Fruit fly (Drosophila melanogaster) whole organism, embryonic: ENCODE results near the gene miple1.

Experiments used
- ATbp ChIP-seq: fragments of 200-800 bp; sonication (Bioruptor generic); optimal IDR thresholded peaks from 2 replicates; lab custom pipeline; 2017; ENCODE audit warnings: missing biosample characterization, mild to moderate bottlenecking, missing genetic modification characterization, missing genetic modification reagents
- B-H2 ChIP-seq: fragments of 200-800 bp; sonication (Bioruptor generic); optimal IDR thresholded peaks from 2 replicates; lab custom pipeline; 2018; ENCODE audit warnings: missing biosample characterization, mild to moderate bottlenecking, missing genetic modification characterization
- BtbVII ChIP-seq: fragments of 200-800 bp; sonication (Bioruptor generic); optimal IDR thresholded peaks from 3 replicates; lab custom pipeline; 2017; ENCODE audit warnings: missing biosample characterization, mild to moderate bottlenecking, missing genetic modification characterization
- CG10462 ChIP-seq: fragments of 200-800 bp; sonication (Bioruptor generic); optimal IDR thresholded peaks from 2 replicates; lab custom pipeline; 2016; ENCODE audit warnings: missing biosample characterization, missing genetic modification characterization
- CG10959 ChIP-seq: fragments of 200-800 bp; sonication (Bioruptor generic); IDR thresholded peaks from 2 replicates; pipeline ENCODE4 v1.3.6; 2022; ENCODE audit warnings: missing biosample characterization, missing genetic modification characterization
- CG11456 ChIP-seq: fragments of 200-800 bp; sonication (Bioruptor generic); IDR thresholded peaks from 3 replicates; pipeline ENCODE4 v1.3.6; 2022; ENCODE audit warnings: missing biosample characterization, missing genetic modification characterization
- CG12236 ChIP-seq: fragments of 200-800 bp; sonication (Bioruptor generic); optimal IDR thresholded peaks from 2 replicates; lab custom pipeline; 2016; ENCODE audit warnings: missing biosample characterization, missing genetic modification characterization
- CG13424 ChIP-seq: fragments of 200-800 bp; sonication (Bioruptor generic); optimal IDR thresholded peaks from 2 replicates; lab custom pipeline; 2019; ENCODE audit warnings: missing biosample characterization, mild to moderate bottlenecking, missing genetic modification characterization, moderate library complexity
- CG15073 ChIP-seq: fragments of 200-800 bp; sonication (Bioruptor generic); optimal IDR thresholded peaks from 2 replicates; lab custom pipeline; 2016; ENCODE audit warnings: missing biosample characterization, missing genetic modification characterization
- CG18011 ChIP-seq: fragments of 200-800 bp; sonication (Bioruptor generic); optimal IDR thresholded peaks from 2 replicates; lab custom pipeline; 2017; ENCODE audit warnings: missing biosample characterization, missing genetic modification characterization, mild to moderate bottlenecking, moderate library complexity, missing genotype
- CG2875 ChIP-seq: fragments of 200-800 bp; sonication (Bioruptor generic); optimal IDR thresholded peaks from 2 replicates; lab custom pipeline; 2017; ENCODE audit warnings: missing biosample characterization, mild to moderate bottlenecking, missing genetic modification characterization, missing genetic modification reagents
- CG3995 ChIP-seq: fragments of 200-800 bp; sonication (Bioruptor generic); optimal IDR thresholded peaks from 3 replicates; lab custom pipeline; 2016; ENCODE audit warnings: missing biosample characterization, missing genetic modification characterization
- CG4730 ChIP-seq: fragments of 200-800 bp; sonication (Bioruptor generic); IDR thresholded peaks from 2 replicates; pipeline ENCODE4 v1.3.6; 2022; ENCODE audit warnings: missing biosample characterization, missing genetic modification characterization
- CG6654 ChIP-seq: fragments of 200-800 bp; sonication (Bioruptor generic); optimal IDR thresholded peaks from 2 replicates; lab custom pipeline; 2017; ENCODE audit warnings: missing biosample characterization, mild to moderate bottlenecking, missing genetic modification characterization
- CG7271 ChIP-seq: fragments of 200-800 bp; sonication (Bioruptor generic); optimal IDR thresholded peaks from 2 replicates; lab custom pipeline; 2018; ENCODE audit warnings: missing biosample characterization, mild to moderate bottlenecking, missing genetic modification characterization, moderate library complexity
- CG7786 ChIP-seq: fragments of 200-800 bp; sonication (Bioruptor generic); optimal IDR thresholded peaks from 2 replicates; lab custom pipeline; 2016; ENCODE audit warnings: missing biosample characterization, missing genetic modification characterization
- CG8290 ChIP-seq, 3 experiments: fragments of 200-800 bp; sonication (Bioruptor generic); optimal IDR thresholded peaks; 2 replicates each; lab custom pipeline; 2016 to 2019; ENCODE audit warnings: missing biosample characterization in 3 of 3, missing genetic modification characterization in 3 of 3, mild to moderate bottlenecking in 2 of 3, moderate library complexity in 1 of 3
- CG8765 ChIP-seq: fragments of 200-800 bp; sonication (Bioruptor generic); IDR thresholded peaks from 2 replicates; pipeline ENCODE4 v1.3.6; 2022; ENCODE audit warnings: missing biosample characterization, missing genetic modification characterization
- CG9215 ChIP-seq: fragments of 200-800 bp; sonication (Bioruptor generic); IDR thresholded peaks from 2 replicates; pipeline ENCODE4 v1.3.6; 2022; ENCODE audit warnings: missing biosample characterization, missing genetic modification characterization
- D19A ChIP-seq: fragments of 200-800 bp; optimal IDR thresholded peaks from 3 replicates; lab custom pipeline; 2019; ENCODE audit warnings: missing biosample characterization, mild to moderate bottlenecking, missing genetic modification characterization, moderate library complexity
- Doc3 ChIP-seq: fragments of 200-800 bp; sonication (Bioruptor generic); IDR thresholded peaks from 3 replicates; pipeline ENCODE4 v1.3.6; 2022; ENCODE audit warnings: missing biosample characterization, missing genetic modification characterization; ENCODE audit not compliant: partially characterized antibody
- HmgD ChIP-seq: fragments of 200-800 bp; sonication (Bioruptor generic); optimal IDR thresholded peaks from 3 replicates; lab custom pipeline; 2016; ENCODE audit warnings: missing biosample characterization, missing genetic modification characterization
- Hsf ChIP-seq: fragments of 200-800 bp; sonication (Bioruptor generic); optimal IDR thresholded peaks from 3 replicates; lab custom pipeline; 2016; ENCODE audit warnings: missing biosample characterization, missing genetic modification characterization
- Lhr ChIP-seq: fragments of 200-800 bp; sonication (Bioruptor generic); optimal IDR thresholded peaks from 3 replicates; lab custom pipeline; 2017; ENCODE audit warnings: mild to moderate bottlenecking, missing biosample characterization, missing genetic modification reagents, missing genetic modification characterization
- NFAT ChIP-seq: fragments of 200-800 bp; sonication (Bioruptor generic); IDR thresholded peaks from 2 replicates; pipeline ENCODE4 v1.3.6; 2022; ENCODE audit warnings: missing biosample characterization, missing genetic modification characterization
- Oli ChIP-seq: fragments of 200-800 bp; sonication (Bioruptor generic); optimal IDR thresholded peaks from 2 replicates; lab custom pipeline; 2018; ENCODE audit warnings: missing biosample characterization, mild to moderate bottlenecking, missing genetic modification characterization, moderate library complexity
- Rx ChIP-seq: fragments of 200-800 bp; sonication (Bioruptor generic); IDR thresholded peaks from 2 replicates; pipeline ENCODE4 v1.3.6; 2022; ENCODE audit warnings: missing biosample characterization, missing genetic modification characterization
- Trl ChIP-seq, 3 experiments: fragments of >200 bp in 2 of 3; fragments of 200-800 bp in 1 of 3; sonication (Bioruptor generic) in 1 of 3; optimal IDR thresholded peaks; 2 replicates in 1 of 3; 3 replicates in 2 of 3; lab custom pipeline; 2016 to 2017; ENCODE audit warnings: missing biosample characterization in 1 of 3, missing genetic modification characterization in 1 of 3
- cad ChIP-seq: fragments of >200 bp; optimal IDR thresholded peaks from 2 replicates; lab custom pipeline; 2017; ENCODE audit warnings: missing biosample characterization, missing genetic modification characterization
- cg ChIP-seq: fragments of 200-800 bp; sonication (Bioruptor generic); optimal IDR thresholded peaks from 3 replicates; lab custom pipeline; 2019; ENCODE audit warnings: missing biosample characterization, mild to moderate bottlenecking, missing genetic modification characterization, moderate library complexity
- croc ChIP-seq: fragments of 200-800 bp; sonication (Bioruptor generic); conservative IDR thresholded peaks from 3 replicates; pipeline ENCODE4 v1.3.6; 2022; ENCODE audit warnings: missing biosample characterization, missing genetic modification characterization
- dan ChIP-seq: fragments of 200-800 bp; sonication (Bioruptor generic); IDR thresholded peaks from 2 replicates; pipeline ENCODE4 v1.3.6; 2022; ENCODE audit warnings: missing biosample characterization, missing genetic modification characterization
- dmrt99B ChIP-seq: fragments of 200-800 bp; sonication (Bioruptor generic); optimal IDR thresholded peaks from 2 replicates; lab custom pipeline; 2018; ENCODE audit warnings: missing biosample characterization, mild to moderate bottlenecking, missing genetic modification characterization, moderate library complexity
- ems ChIP-seq: fragments of 200-800 bp; sonication (Bioruptor generic); optimal IDR thresholded peaks from 3 replicates; lab custom pipeline; 2016; ENCODE audit warnings: missing biosample characterization, missing genetic modification characterization
- fd102C ChIP-seq: fragments of 200-800 bp; sonication (Bioruptor generic); optimal IDR thresholded peaks from 2 replicates; lab custom pipeline; 2018; ENCODE audit warnings: missing biosample characterization, mild to moderate bottlenecking, missing genetic modification characterization, moderate library complexity
- ftz-f1 ChIP-seq: fragments of 200-800 bp; sonication (Bioruptor generic); optimal IDR thresholded peaks from 2 replicates; lab custom pipeline; 2016; ENCODE audit warnings: missing biosample characterization, missing genetic modification characterization
- hkb ChIP-seq, 2 experiments: fragments of 200-800 bp in 1 of 2; fragments of >200 bp in 1 of 2; sonication (Bioruptor generic) in 1 of 2; IDR thresholded peaks in 1 of 2; optimal IDR thresholded peaks in 1 of 2; 2 replicates each; pipeline versions ENCODE4 v1.3.6 to Lab custom; 2017 to 2022; ENCODE audit warnings: missing biosample characterization in 1 of 2, missing genetic modification characterization in 1 of 2
- lilli ChIP-seq: fragments of 200-800 bp; sonication (Bioruptor generic); optimal IDR thresholded peaks from 3 replicates; lab custom pipeline; 2016; ENCODE audit warnings: missing biosample characterization, missing genetic modification characterization
- lola ChIP-seq, 3 experiments: fragments of >200 bp in 2 of 3; fragments of 200-800 bp in 1 of 3; sonication (Bioruptor generic) in 1 of 3; optimal IDR thresholded peaks; 2 replicates each; lab custom pipeline; 2017 to 2019; ENCODE audit warnings: missing biosample characterization in 3 of 3, missing genetic modification characterization in 3 of 3, mild to moderate bottlenecking in 1 of 3, moderate library complexity in 1 of 3
- oc ChIP-seq: fragments of 200-800 bp; sonication (Bioruptor generic); optimal IDR thresholded peaks from 2 replicates; lab custom pipeline; 2018; ENCODE audit warnings: missing biosample characterization, mild to moderate bottlenecking, missing genetic modification characterization, moderate library complexity
- org-1 ChIP-seq: fragments of 200-800 bp; sonication (Bioruptor generic); optimal IDR thresholded peaks from 2 replicates; lab custom pipeline; 2017; ENCODE audit warnings: missing biosample characterization, missing genetic modification characterization
- pan ChIP-seq, 4 experiments: fragments of >200 bp in 3 of 4; fragments of 200-800 bp in 1 of 4; sonication (Bioruptor generic) in 1 of 4; optimal IDR thresholded peaks in 3 of 4; IDR thresholded peaks in 1 of 4; 2 replicates each; pipeline versions ENCODE4 v1.3.6 to Lab custom; 2017 to 2022; ENCODE audit warnings: missing biosample characterization in 2 of 4, missing genetic modification characterization in 2 of 4, mixed read lengths in 1 of 4
- pros ChIP-seq: fragments of 200-800 bp; sonication (Bioruptor generic); optimal IDR thresholded peaks from 3 replicates; lab custom pipeline; 2019; ENCODE audit warnings: missing biosample characterization, mild to moderate bottlenecking, missing genetic modification characterization, moderate library complexity
- ranshi ChIP-seq: fragments of 200-800 bp; sonication (Bioruptor generic); IDR thresholded peaks from 2 replicates; pipeline ENCODE4 v1.3.6; 2022; ENCODE audit warnings: missing biosample characterization, missing genetic modification characterization
- rib ChIP-seq: fragments of 200-800 bp; sonication (Bioruptor generic); IDR thresholded peaks from 2 replicates; pipeline ENCODE4 v1.3.6; 2022; ENCODE audit warnings: missing biosample characterization, missing genetic modification characterization
- sens-2 ChIP-seq: fragments of 200-800 bp; sonication (Bioruptor generic); IDR thresholded peaks from 2 replicates; pipeline ENCODE4 v1.3.6; 2022; ENCODE audit warnings: missing biosample characterization, missing genetic modification characterization
- sisA ChIP-seq: fragments of 200-800 bp; sonication (Bioruptor generic); IDR thresholded peaks from 2 replicates; pipeline ENCODE4 v1.3.6; 2022; ENCODE audit warnings: missing biosample characterization, missing genetic modification characterization
- z ChIP-seq: fragments of 200-800 bp; sonication (Bioruptor generic); IDR thresholded peaks from 3 replicates; pipeline ENCODE4 v1.3.6; 2022; ENCODE audit warnings: missing biosample characterization, missing genetic modification characterization

The miple1 gene

DNA sequence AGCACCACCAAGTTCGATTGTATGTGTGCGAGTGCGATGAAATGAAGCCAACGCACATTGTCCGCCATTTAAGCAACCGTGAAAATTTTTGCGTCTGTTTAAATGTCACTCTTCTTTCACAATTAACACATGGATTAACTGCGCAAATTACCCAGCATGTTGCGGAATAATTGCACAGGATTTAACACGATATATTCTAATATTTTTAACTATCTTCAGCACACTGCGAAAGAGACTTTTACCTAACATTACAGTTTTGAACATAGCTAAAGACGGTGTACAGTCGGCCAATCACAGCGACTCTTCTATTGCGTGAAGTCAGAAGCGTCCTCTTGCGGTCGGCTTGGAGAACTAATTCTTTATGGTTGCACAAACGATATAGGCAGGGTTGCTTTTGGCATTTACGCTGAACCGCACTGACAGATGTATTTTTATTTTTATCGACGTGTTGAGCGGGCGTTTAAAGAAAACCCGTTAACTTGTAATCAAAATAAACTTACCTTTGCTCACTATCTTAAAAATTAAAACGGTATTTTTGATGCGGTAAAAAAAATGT lies 20.4 kb upstream of the miple1 start (continued):
- 0 out of 2 replicates have a peak, but pooled peaks have one; percentile 16 for TF ChIP-seq sens-2 (GFP tag; lab: Robert Waterston, UW)
- peak; percentile 30; the same call in 1 of the 2 replicates for TF ChIP-seq CG8765 (GFP tag; lab: Robert Waterston, UW)
- no peak for TF ChIP-seq CG6654 (GFP tag; lab: Kevin White, UChicago)
- TF ChIP-seq cg (GFP tag; lab: Kevin White, UChicago), result peak; percentile 85
- TF ChIP-seq hkb (optimal IDR thresholded peaks at IDR 0.05; lab: Kevin White, UChicago), result no peak
- TF ChIP-seq hkb (GFP tag; IDR thresholded peaks at IDR 0.05; lab: Robert Waterston, UW), result peak; percentile 13; the same call in 1 of the 2 replicates
- TF ChIP-seq oc (tag; lab: Kevin White, UChicago), result no peak
- TF ChIP-seq lilli, result peak; percentile 58
- no peak for TF ChIP-seq CG15073 (GFP tag; lab: Kevin White, UChicago)
- TF ChIP-seq croc (GFP tag; lab: Robert Waterston, UW), result no peak
- TF ChIP-seq B-H2 (GFP tag; lab: Kevin White, UChicago), result peak; percentile 70
- TF ChIP-seq pan (optimal IDR thresholded peaks at IDR 0.05; lab: Kevin White, UChicago), result no peak
- peak in 1 of 2 experiments; percentile 28 for TF ChIP-seq pan (GFP tag; optimal IDR thresholded peaks at IDR 0.05 in 1 of 2, IDR thresholded peaks at IDR 0.05 in 1 of 2)
- no peak for TF ChIP-seq CG7271
- TF ChIP-seq CG4730 (GFP tag; lab: Robert Waterston, UW), result no peak
- peak; percentile 21 for TF ChIP-seq CG7786 (GFP tag; lab: Kevin White, UChicago)
- peak; percentile 2 for TF ChIP-seq CG13424 (tag; lab: Kevin White, UChicago)
- no peak for TF ChIP-seq CG18011 (GFP tag; lab: Kevin White, UChicago)
- TF ChIP-seq CG10462 (GFP tag; lab: Kevin White, UChicago), result no peak
- TF ChIP-seq BtbVII (GFP tag; lab: Kevin White, UChicago), result no peak
- TF ChIP-seq CG10959 (GFP tag; lab: Robert Waterston, UW), result no peak
- TF ChIP-seq CG9215 (GFP tag; lab: Robert Waterston, UW), result no peak
- peak; percentile 46 for TF ChIP-seq ftz-f1 (GFP tag; lab: Kevin White, UChicago)
- no peak for TF ChIP-seq sisA
- TF ChIP-seq CG8290 (GFP tag; optimal IDR thresholded peaks at IDR 0.05; lab: Kevin White, UChicago), result peak; percentile 53
- TF ChIP-seq CG8290 (tag; optimal IDR thresholded peaks at IDR 0.05; lab: Kevin White, UChicago), result no peak
- TF ChIP-seq dmrt99B (tag; lab: Kevin White, UChicago), result no peak
- TF ChIP-seq lola (GFP tag; optimal IDR thresholded peaks at IDR 0.05; lab: Kevin White, UChicago), result no peak
- no peak for TF ChIP-seq cad (GFP tag; lab: Kevin White, UChicago)
- no peak for TF ChIP-seq org-1 (GFP tag; lab: Kevin White, UChicago)
- TF ChIP-seq Hsf (GFP tag; lab: Kevin White, UChicago), result peak; percentile 49
- no peak for TF ChIP-seq fd102C
- no peak for TF ChIP-seq dan (GFP tag; lab: Robert Waterston, UW)
- no peak; the same call in 1 of the 3 replicates for TF ChIP-seq CG11456
- peak; percentile 52; the same call in 1 of the 2 replicates for TF ChIP-seq rib (GFP tag; lab: Robert Waterston, UW)
- TF ChIP-seq ATbp (GFP tag; lab: Kevin White, UChicago), result no peak
- TF ChIP-seq CG2875 (GFP tag; lab: Kevin White, UChicago), result peak; percentile 6
- TF ChIP-seq CG3995 (GFP tag; lab: Kevin White, UChicago), result peak; percentile 20
- no peak for TF ChIP-seq D19A (tag; lab: Kevin White, UChicago)
- TF ChIP-seq pros (GFP tag; lab: Kevin White, UChicago), result no peak
- TF ChIP-seq Oli (tag; lab: Kevin White, UChicago), result no peak
- no peak for TF ChIP-seq Doc3 (GFP tag; lab: Robert Waterston, UW)
- TF ChIP-seq NFAT (GFP tag; lab: Robert Waterston, UW), result no peak; the same call in 1 of the 2 replicates
- TF ChIP-seq CG12236 (GFP tag; lab: Kevin White, UChicago), result no peak
- TF ChIP-seq ranshi (GFP tag; lab: Robert Waterston, UW), result no peak
- peak; percentile 51 for TF ChIP-seq HmgD
- TF ChIP-seq Trl (optimal IDR thresholded peaks at IDR 0.05; lab: Kevin White, UChicago), result no peak
- peak; percentile 50 for TF ChIP-seq Trl (GFP tag; optimal IDR thresholded peaks at IDR 0.05; lab: Kevin White, UChicago)
- TF ChIP-seq ems (GFP tag; lab: Kevin White, UChicago), result peak; percentile 27
- TF ChIP-seq z (GFP tag; lab: Robert Waterston, UW), result no peak
- 0 out of 2 replicates have a peak, but pooled peaks have one; percentile 3 for TF ChIP-seq Rx
- peak; percentile 83 for TF ChIP-seq Lhr (GFP tag; lab: Kevin White, UChicago)
